Worm (Caenorhabditis elegans) whole organism, L4 larva: Measurements from ENCODE around the gene F47B7.2.

Experiments
- F26F4.8 ChIP-seq: fragments of 200-800 bp; sonication (Bioruptor generic); conservative IDR thresholded peaks from 2 replicates; pipeline ENCODE4 v1.3.6; 2022; ENCODE audit warnings: missing genetic modification characterization, missing compliant biosample characterization
- F44E2.7 ChIP-seq: fragments of 200-800 bp; sonication (Bioruptor generic); IDR thresholded peaks from 2 replicates; pipeline ENCODE4 v2.1.2; 2022; ENCODE audit warnings: missing genetic modification characterization, missing compliant biosample characterization
- T26A8.4 ChIP-seq: fragments of 200-800 bp; sonication (Bioruptor generic); IDR thresholded peaks from 2 replicates; pipeline ENCODE4 v1.3.6; 2022; ENCODE audit warnings: missing genetic modification characterization, missing compliant biosample characterization
- Y105C5A.15 ChIP-seq: fragments of 200-800 bp; sonication (Bioruptor generic); IDR thresholded peaks from 2 replicates; pipeline ENCODE4 v1.3.6; 2022; ENCODE audit warnings: missing genetic modification characterization, missing compliant biosample characterization
- ZK337.2 ChIP-seq: fragments of 200-800 bp; sonication (Bioruptor generic); IDR thresholded peaks from 2 replicates; pipeline ENCODE4 v1.3.6; 2022; ENCODE audit warnings: missing genetic modification reagents, missing genetic modification characterization, missing compliant biosample characterization
- arid-1 ChIP-seq: fragments of 200-800 bp; sonication (Bioruptor generic); conservative IDR thresholded peaks from 2 replicates; pipeline ENCODE4 v1.3.6; 2022; ENCODE audit warnings: missing genetic modification reagents, missing genetic modification characterization, missing compliant biosample characterization
- attf-4 ChIP-seq: sonication (generic microtip); optimal IDR thresholded peaks from 3 replicates; lab custom pipeline; 2017; ENCODE audit warnings: missing biosample characterization, missing genetic modification characterization
- ceh-20 ChIP-seq: fragments of 200-800 bp; sonication (Bioruptor generic); IDR thresholded peaks from 2 replicates; pipeline ENCODE4 v1.3.6; 2022; ENCODE audit warnings: missing genetic modification reagents, missing genetic modification characterization, missing compliant biosample characterization
- ceh-28 ChIP-seq: fragments of 150-350 bp; optimal IDR thresholded peaks from 2 replicates; lab custom pipeline; 2014; ENCODE audit warnings: missing biosample characterization, missing genetic modification reagents, missing genetic modification characterization
- daf-16 ChIP-seq, 3 experiments: sonication (generic microtip); optimal IDR thresholded peaks; 2 replicates each; lab custom pipeline; 2016 to 2017; ENCODE audit warnings: missing genetic modification characterization in 3 of 3, missing genetic modification reagents in 3 of 3, mild to moderate bottlenecking in 2 of 3, missing compliant biosample characterization in 2 of 3, missing biosample characterization in 1 of 3, moderate library complexity in 1 of 3
- dmd-8 ChIP-seq: fragments of 200-800 bp; sonication (Bioruptor generic); IDR thresholded peaks from 2 replicates; pipeline ENCODE4 v1.3.6; 2022; ENCODE audit warnings: missing genetic modification characterization, missing compliant biosample characterization
- dve-1 ChIP-seq: sonication (generic microtip); optimal IDR thresholded peaks from 2 replicates; lab custom pipeline; 2017; ENCODE audit warnings: antibody characterized with exemption, mild to moderate bottlenecking, missing genetic modification characterization, missing compliant biosample characterization; ENCODE audit not compliant: insufficient read depth
- gei-8 ChIP-seq: fragments of 200-800 bp; sonication (Bioruptor generic); optimal IDR thresholded peaks from 2 replicates; lab custom pipeline; 2018; ENCODE audit warnings: mild to moderate bottlenecking, missing genetic modification characterization, missing compliant biosample characterization
- hlh-11 ChIP-seq: fragments of 200-800 bp; sonication (Bioruptor generic); optimal IDR thresholded peaks from 2 replicates; lab custom pipeline; 2018; ENCODE audit warnings: mild to moderate bottlenecking, missing genetic modification characterization, missing compliant biosample characterization
- hlh-30 ChIP-seq: sonication (generic microtip); optimal IDR thresholded peaks from 2 replicates; lab custom pipeline; 2017; ENCODE audit warnings: antibody characterized with exemption, mild to moderate bottlenecking, missing genetic modification characterization, missing compliant biosample characterization; ENCODE audit not compliant: insufficient read depth
- lin-13 ChIP-seq: fragments of 150-350 bp; optimal IDR thresholded peaks from 2 replicates; lab custom pipeline; 2014; ENCODE audit warnings: missing biosample characterization, missing genetic modification reagents, missing genetic modification characterization
- lin-38 ChIP-seq: fragments of 200-800 bp; sonication (Bioruptor generic); IDR thresholded peaks from 2 replicates; pipeline ENCODE4 v1.3.6; 2022; ENCODE audit warnings: missing genetic modification reagents, missing genetic modification characterization, missing compliant biosample characterization
- lsy-2 ChIP-seq, 2 experiments: fragments of 150-350 bp in 1 of 2; sonication (generic microtip) in 1 of 2; optimal IDR thresholded peaks; 2 replicates each; lab custom pipeline; 2014 to 2017; ENCODE audit warnings: missing biosample characterization in 2 of 2, missing genetic modification characterization in 2 of 2
- mdl-1 ChIP-seq, 2 experiments: fragments of 150-350 bp in 1 of 2; sonication (generic microtip) in 1 of 2; optimal IDR thresholded peaks; 2 replicates each; lab custom pipeline; 2014 to 2017; ENCODE audit warnings: missing biosample characterization in 2 of 2, missing genetic modification characterization in 2 of 2
- mep-1 ChIP-seq: fragments of 150-350 bp; sonication (generic microtip); optimal IDR thresholded peaks from 3 replicates; lab custom pipeline; 2014; ENCODE audit warnings: missing biosample characterization, missing genetic modification characterization
- mxl-3 ChIP-seq: fragments of 200-800 bp; sonication (Bioruptor generic); optimal IDR thresholded peaks from 2 replicates; lab custom pipeline; 2018; ENCODE audit warnings: mild to moderate bottlenecking, missing genetic modification characterization, missing compliant biosample characterization
- nhr-102 ChIP-seq: sonication (generic microtip); optimal IDR thresholded peaks from 2 replicates; lab custom pipeline; 2016; ENCODE audit warnings: mild to moderate bottlenecking, missing genetic modification characterization, moderate library complexity, missing compliant biosample characterization
- nhr-111 ChIP-seq: fragments of 200-800 bp; sonication (Bioruptor generic); optimal IDR thresholded peaks from 2 replicates; lab custom pipeline; 2018; ENCODE audit warnings: mild to moderate bottlenecking, missing genetic modification characterization, missing compliant biosample characterization
- nhr-25 ChIP-seq: sonication (generic microtip); optimal IDR thresholded peaks from 2 replicates; lab custom pipeline; 2017; ENCODE audit warnings: missing genetic modification characterization, mild to moderate bottlenecking, missing compliant biosample characterization, antibody characterized with exemption, moderate library complexity, borderline replicate concordance; ENCODE audit not compliant: insufficient read depth
- nhr-28 ChIP-seq: fragments of 150-350 bp; optimal IDR thresholded peaks from 2 replicates; lab custom pipeline; 2014; ENCODE audit warnings: missing biosample characterization, missing genetic modification characterization
- nhr-42 ChIP-seq: fragments of 200-800 bp; sonication (Bioruptor generic); IDR thresholded peaks from 2 replicates; pipeline ENCODE4 v1.3.6; 2022; ENCODE audit warnings: missing genetic modification characterization, missing compliant biosample characterization
- nhr-48 ChIP-seq: sonication (generic microtip); optimal IDR thresholded peaks from 2 replicates; lab custom pipeline; 2016; ENCODE audit warnings: mild to moderate bottlenecking, missing genetic modification characterization, missing compliant biosample characterization
- nhr-6 ChIP-seq: fragments of 150-350 bp; optimal IDR thresholded peaks from 2 replicates; lab custom pipeline; 2014; ENCODE audit warnings: missing biosample characterization, missing genetic modification characterization
- nhr-77 ChIP-seq: fragments of 150-350 bp; optimal IDR thresholded peaks from 2 replicates; lab custom pipeline; 2014; ENCODE audit warnings: missing biosample characterization, missing genetic modification characterization
- pha-4 ChIP-seq, 2 experiments: fragments of 150-350 bp in 1 of 2; fragments of 200-800 bp in 1 of 2; sonication (Bioruptor generic) in 1 of 2; IDR thresholded peaks in 1 of 2; optimal IDR thresholded peaks in 1 of 2; 2 replicates each; pipeline versions ENCODE4 v1.3.6 to Lab custom; 2014 to 2022; ENCODE audit warnings: missing genetic modification characterization in 2 of 2, missing genetic modification reagents in 2 of 2, missing biosample characterization in 1 of 2, missing compliant biosample characterization in 1 of 2
- php-3 ChIP-seq: fragments of 200-800 bp; sonication (Bioruptor generic); IDR thresholded peaks from 2 replicates; pipeline ENCODE4 v1.3.6; 2022; ENCODE audit warnings: missing genetic modification reagents, missing genetic modification characterization, missing compliant biosample characterization
- rbr-2 ChIP-seq: sonication (generic microtip); optimal IDR thresholded peaks from 2 replicates; lab custom pipeline; 2016; ENCODE audit warnings: missing genotype, missing genetic modification characterization, missing compliant biosample characterization
- snpc-1.2 ChIP-seq: fragments of 200-800 bp; sonication (Bioruptor generic); IDR thresholded peaks from 2 replicates; pipeline ENCODE4 v1.3.6; 2022; ENCODE audit warnings: missing genetic modification reagents, missing genetic modification characterization, missing compliant biosample characterization
- unc-62 ChIP-seq, 3 experiments: fragments of 150-350 bp in 1 of 3; sonication (generic microtip); optimal IDR thresholded peaks in 2 of 3; peaks in 1 of 3; 1 replicate in 1 of 3; 2 replicates in 2 of 3; lab custom pipeline; 2014 to 2017; ENCODE audit warnings: missing biosample characterization in 3 of 3, missing genetic modification characterization in 3 of 3, missing genetic modification reagents in 3 of 3, missing genotype in 1 of 3
- zfp-2 ChIP-seq: sonication (generic microtip); optimal IDR thresholded peaks from 2 replicates; lab custom pipeline; 2016; ENCODE audit warnings: mild to moderate bottlenecking, missing genetic modification characterization, missing compliant biosample characterization
- ztf-7 ChIP-seq: fragments of 150-350 bp; optimal IDR thresholded peaks from 2 replicates; lab custom pipeline; 2014; ENCODE audit warnings: missing biosample characterization, missing genetic modification characterization

The F47B7.2 gene

DNA sequence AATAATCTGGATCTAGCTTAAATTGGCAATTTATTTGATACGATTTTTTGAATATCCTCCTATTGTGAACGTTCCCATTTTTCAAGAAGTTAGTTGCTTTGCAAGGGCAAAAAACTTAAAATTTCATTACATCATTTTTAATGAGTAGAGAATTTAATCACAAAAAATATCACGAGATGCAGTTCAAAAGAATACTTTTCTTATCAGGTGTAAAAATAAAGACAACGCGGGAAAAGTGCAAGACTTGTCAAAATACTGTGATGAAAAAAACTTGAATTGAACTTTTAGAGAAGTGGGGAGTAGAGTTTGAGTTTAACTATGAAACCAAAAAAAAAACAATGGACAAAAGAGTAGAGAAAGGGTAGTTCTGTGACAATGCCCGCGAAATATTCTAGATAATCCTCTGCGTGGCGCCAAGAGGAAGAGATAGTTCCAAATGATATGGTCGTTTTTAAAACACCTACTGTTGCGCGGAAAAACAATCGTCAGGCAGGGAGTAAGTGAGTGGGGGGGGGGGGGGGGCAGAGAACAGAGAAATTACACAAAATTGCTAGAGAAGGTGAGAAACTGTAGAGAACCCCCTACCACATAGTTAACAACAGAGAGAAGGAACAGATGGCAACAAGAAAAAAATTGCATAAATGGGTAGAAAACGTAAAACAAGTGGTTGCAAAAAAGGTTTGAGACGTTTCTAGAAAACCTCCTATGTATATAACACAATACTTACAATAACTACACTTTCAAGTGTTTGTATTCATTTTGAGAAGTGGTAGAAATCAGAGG, 52.5 kb downstream of the F47B7.2 start (continued):
- TF ChIP-seq unc-62 (GFP tag; optimal IDR thresholded peaks at IDR 0.05 in 1 of 2; lab: Kevin White, UChicago) (peak in 1 of 2 experiments; percentile 95), unc-62 (tag; optimal IDR thresholded peaks at IDR 0.05; lab: Kevin White, UChicago) (no peak), zfp-2 (tag; lab: Kevin White, UChicago) (no peak), nhr-102 (no peak), lin-38 (GFP tag; lab: Robert Waterston, UW) (no peak), nhr-48 (tag; lab: Kevin White, UChicago) (no peak), ceh-20 (no peak), attf-4 (tag; lab: Kevin White, UChicago) (no peak), nhr-28 (tag; lab: Kevin White, UChicago) (peak; percentile 32), gei-8 (GFP tag; lab: Kevin White, UChicago) (no peak), T26A8.4 (no peak), F26F4.8 (GFP tag; lab: Robert Waterston, UW) (no peak), snpc-1.2 (GFP tag; lab: Robert Waterston, UW) (no peak), pha-4 (GFP tag; IDR thresholded peaks at IDR 0.05; lab: Robert Waterston, UW) (0 out of 2 replicates have a peak, but pooled peaks have one; percentile 9), pha-4 (tag; optimal IDR thresholded peaks at IDR 0.05; lab: Kevin White, UChicago) (no peak), nhr-25 (tag; lab: Kevin White, UChicago) (no peak), mdl-1 (tag; optimal IDR thresholded peaks at IDR 0.05; lab: Kevin White, UChicago) (no peak), nhr-111 (GFP tag; lab: Kevin White, UChicago) (no peak), nhr-77 (tag; lab: Kevin White, UChicago) (peak; percentile 60), ceh-28 (tag; lab: Kevin White, UChicago) (no peak), mxl-3 (GFP tag; lab: Kevin White, UChicago) (no peak), nhr-42 (GFP tag; lab: Robert Waterston, UW) (no peak), lsy-2 (tag; optimal IDR thresholded peaks at IDR 0.05; lab: Kevin White, UChicago) (peak in 1 of 2 experiments; percentile 2)

DNA sequence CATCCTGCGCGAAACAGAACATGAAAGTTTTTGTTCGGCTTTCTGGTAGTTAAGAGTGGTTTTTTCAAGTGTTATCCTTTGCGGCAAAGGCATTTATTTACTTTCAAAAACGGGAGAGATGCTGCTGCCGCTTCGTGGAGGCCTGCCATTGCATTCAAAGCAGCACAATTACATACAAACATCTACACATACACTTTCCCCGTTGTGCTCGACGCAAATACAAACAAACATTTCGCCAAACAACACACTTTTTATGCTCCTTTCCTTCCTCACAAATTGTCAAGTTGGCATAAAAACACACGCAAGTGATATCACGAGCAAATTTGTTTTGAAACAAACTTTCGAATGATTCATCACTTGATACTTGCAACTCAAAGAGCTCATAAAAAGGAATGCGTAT, 53.6 kb downstream of the F47B7.2 start:
- no peak for TF ChIP-seq nhr-42 (GFP tag; lab: Robert Waterston, UW)
- no peak for TF ChIP-seq ceh-28 (tag; lab: Kevin White, UChicago)
- peak; percentile 44 for TF ChIP-seq nhr-6
- peak; percentile 28 for TF ChIP-seq dve-1 (tag; lab: Kevin White, UChicago)
- TF ChIP-seq mep-1 (tag; lab: Kevin White, UChicago): peak; percentile 21
- peak; percentile 32 for TF ChIP-seq nhr-28 (tag; lab: Kevin White, UChicago)
- TF ChIP-seq F44E2.7 (GFP tag; lab: Robert Waterston, UW): no peak
- peak; percentile 16 for TF ChIP-seq hlh-30 (tag; lab: Kevin White, UChicago)
- TF ChIP-seq php-3 (GFP tag; lab: Robert Waterston, UW): 0 out of 2 replicates have a peak, but pooled peaks have one; percentile 30
- TF ChIP-seq mdl-1 (tag; optimal IDR thresholded peaks at IDR 0.05; lab: Kevin White, UChicago): peak in 1 of 2 experiments; percentile 8
- no peak for TF ChIP-seq ZK337.2 (GFP tag; lab: Robert Waterston, UW)
- no peak for TF ChIP-seq ztf-7
- TF ChIP-seq hlh-11: peak; percentile 38
- peak; percentile 28; the same call in 1 of the 2 replicates for TF ChIP-seq pha-4 (GFP tag; IDR thresholded peaks at IDR 0.05; lab: Robert Waterston, UW)
- peak; percentile 21 for TF ChIP-seq pha-4 (tag; optimal IDR thresholded peaks at IDR 0.05; lab: Kevin White, UChicago)
- no peak for TF ChIP-seq dmd-8 (GFP tag; lab: Robert Waterston, UW)
- no peak for TF ChIP-seq Y105C5A.15
- TF ChIP-seq mxl-3 (GFP tag; lab: Kevin White, UChicago): no peak
- TF ChIP-seq lin-13 (GFP tag; lab: Kevin White, UChicago): no peak
- TF ChIP-seq rbr-2 (tag; lab: Kevin White, UChicago): no peak
- TF ChIP-seq daf-16 (GFP tag; optimal IDR thresholded peaks at IDR 0.05; lab: Kevin White, UChicago): peak in 1 of 2 experiments; percentile 11
- TF ChIP-seq daf-16 (tag; optimal IDR thresholded peaks at IDR 0.05; lab: Kevin White, UChicago): peak; percentile 95
- no peak for TF ChIP-seq arid-1
